Worm (Caenorhabditis elegans) whole organism, midembryonic: ENCODE results near the gene klp-11.

Experiments used
- T22C8.4 ChIP-seq: fragments of 200-800 bp; sonication (Bioruptor generic); IDR thresholded peaks from 2 replicates; pipeline ENCODE4 v1.3.6; 2022; ENCODE audit warnings: missing genetic modification characterization, missing compliant biosample characterization
- cog-1 ChIP-seq: sonication (generic microtip); optimal IDR thresholded peaks from 2 replicates; lab custom pipeline; 2016; ENCODE audit warnings: missing genetic modification characterization, missing compliant biosample characterization
- flt-1 ChIP-seq: fragments of 200-800 bp; sonication (Bioruptor generic); IDR thresholded peaks from 2 replicates; pipeline ENCODE4 v1.3.6; 2022; ENCODE audit warnings: missing genetic modification characterization, missing compliant biosample characterization
- klf-2 ChIP-seq: fragments of 200-800 bp; sonication (Bioruptor generic); conservative IDR thresholded peaks from 2 replicates; pipeline ENCODE4 v1.3.6; 2022; ENCODE audit warnings: missing genetic modification reagents, missing genetic modification characterization, missing compliant biosample characterization
- tab-1 ChIP-seq: fragments of 200-800 bp; sonication (Bioruptor generic); IDR thresholded peaks from 2 replicates; pipeline ENCODE4 v1.3.6; 2022; ENCODE audit warnings: missing genetic modification characterization, missing compliant biosample characterization
- ztf-23 ChIP-seq: fragments of 200-800 bp; sonication (Bioruptor generic); IDR thresholded peaks from 2 replicates; pipeline ENCODE4 v1.3.6; 2022; ENCODE audit warnings: missing genetic modification reagents, missing genetic modification characterization, missing compliant biosample characterization
- ztf-29 ChIP-seq: fragments of 200-800 bp; sonication (Bioruptor generic); IDR thresholded peaks from 2 replicates; pipeline ENCODE4 v1.3.6; 2022; ENCODE audit warnings: missing genetic modification reagents, missing genetic modification characterization, missing compliant biosample characterization

ce11 chrIV:8745591-8746302 lies 16.1 kb downstream of the klp-11 start, which contains the start of the genes F20C5.7 and parg-1:
- no peak for TF ChIP-seq flt-1
- no peak for TF ChIP-seq ztf-23 (GFP tag; lab: Robert Waterston, UW)
- TF ChIP-seq cog-1, result no peak
- no peak for TF ChIP-seq ztf-29
- no peak for TF ChIP-seq klf-2
- no peak for TF ChIP-seq T22C8.4
- TF ChIP-seq tab-1, result no peak
